Fruit fly (Drosophila melanogaster) whole organism, pupa: ENCODE results near the gene RtGEF.

Experiments
- CG10348 ChIP-seq: fragments of 200-800 bp; sonication (Bioruptor generic); IDR thresholded peaks from 2 replicates; pipeline ENCODE4 v1.3.6; 2022; ENCODE audit warnings: missing biosample characterization, missing genetic modification characterization
- CG12605 ChIP-seq: fragments of 200-800 bp; sonication (Bioruptor generic); IDR thresholded peaks from 2 replicates; pipeline ENCODE4 v1.3.6; 2022; ENCODE audit warnings: missing biosample characterization, missing genetic modification characterization
- CG13204 ChIP-seq: fragments of 200-800 bp; sonication (Bioruptor generic); optimal IDR thresholded peaks from 2 replicates; lab custom pipeline; 2018; ENCODE audit warnings: missing biosample characterization, mild to moderate bottlenecking, missing genetic modification characterization, moderate library complexity
- CG14655 ChIP-seq: fragments of 200-800 bp; sonication (Bioruptor generic); optimal IDR thresholded peaks from 3 replicates; lab custom pipeline; 2017; ENCODE audit warnings: mild to moderate bottlenecking, missing biosample characterization, missing genetic modification reagents, missing genetic modification characterization
- CG15710 ChIP-seq: fragments of 200-800 bp; sonication (Bioruptor generic); optimal IDR thresholded peaks from 2 replicates; lab custom pipeline; 2018; ENCODE audit warnings: missing biosample characterization, mild to moderate bottlenecking, missing genetic modification characterization, moderate library complexity
- CG32121 ChIP-seq: fragments of 200-800 bp; sonication (Bioruptor generic); IDR thresholded peaks from 2 replicates; pipeline ENCODE4 v1.3.6; 2022; ENCODE audit warnings: missing biosample characterization, missing genetic modification characterization
- EcR ChIP-seq: fragments of 200-800 bp; sonication (Bioruptor generic); optimal IDR thresholded peaks from 3 replicates; lab custom pipeline; 2019; ENCODE audit warnings: missing biosample characterization, missing genetic modification characterization, mild to moderate bottlenecking, moderate library complexity, missing genetic modification reagents
- Snoo ChIP-seq: fragments of 200-800 bp; sonication (Bioruptor generic); optimal IDR thresholded peaks from 3 replicates; lab custom pipeline; 2017; ENCODE audit warnings: missing biosample characterization, mild to moderate bottlenecking, missing genetic modification characterization, inconsistent platforms
- fd96Ca ChIP-seq: fragments of 200-800 bp; sonication (Bioruptor generic); IDR thresholded peaks from 3 replicates; pipeline ENCODE4 v1.3.6; 2022; ENCODE audit warnings: missing biosample characterization, missing genetic modification characterization

dm6 chr2L:20374054-20374507, 23.8 kb downstream of the RtGEF start, which contains the start of gene Ugt37A1:
- TF ChIP-seq CG10348 (GFP tag; lab: Robert Waterston, UW) (no peak), EcR (GFP tag; lab: Kevin White, UChicago) (no peak), CG14655 (GFP tag; lab: Kevin White, UChicago) (no peak), CG15710 (tag; lab: Kevin White, UChicago) (no peak), CG13204 (no peak), CG12605 (GFP tag; lab: Robert Waterston, UW) (no peak), CG32121 (GFP tag; lab: Robert Waterston, UW) (no peak), fd96Ca (no peak), Snoo (tag; lab: Kevin White, UChicago) (no peak)
